Worm (Caenorhabditis elegans) whole organism, late embryonic: Measurements from ENCODE around the gene F29G6.1.

ENCODE experiments used
- C08G9.2 ChIP-seq: sonication (generic microtip); optimal IDR thresholded peaks from 2 replicates; lab custom pipeline; 2016; ENCODE audit warnings: mild to moderate bottlenecking, missing genetic modification characterization, moderate library complexity, missing compliant biosample characterization
- C38D4.7 ChIP-seq: fragments of 200-800 bp; sonication (Bioruptor generic); optimal IDR thresholded peaks from 2 replicates; lab custom pipeline; 2018; ENCODE audit warnings: mild to moderate bottlenecking, missing genetic modification characterization, moderate library complexity, missing compliant biosample characterization
- K02D7.2 ChIP-seq: sonication (generic microtip); optimal IDR thresholded peaks from 2 replicates; lab custom pipeline; 2017; ENCODE audit warnings: mild to moderate bottlenecking, missing genetic modification characterization, missing compliant biosample characterization
- T23F11.4 ChIP-seq: fragments of 200-800 bp; sonication (Bioruptor generic); optimal IDR thresholded peaks from 2 replicates; lab custom pipeline; 2018; ENCODE audit warnings: mild to moderate bottlenecking, missing genetic modification characterization, missing compliant biosample characterization
- ahr-1 ChIP-seq: sonication (generic microtip); optimal IDR thresholded peaks from 2 replicates; lab custom pipeline; 2016; ENCODE audit warnings: missing genetic modification characterization, missing compliant biosample characterization
- ceh-14 ChIP-seq: sonication (generic microtip); optimal IDR thresholded peaks from 2 replicates; lab custom pipeline; 2016; ENCODE audit warnings: missing genotype, missing genetic modification characterization, missing compliant biosample characterization
- ceh-2 ChIP-seq: sonication (generic microtip); optimal IDR thresholded peaks from 2 replicates; lab custom pipeline; 2016; ENCODE audit warnings: missing genotype, missing genetic modification characterization, missing compliant biosample characterization
- ceh-22 ChIP-seq: sonication (generic microtip); optimal IDR thresholded peaks from 2 replicates; lab custom pipeline; 2017; ENCODE audit warnings: missing biosample characterization, missing genetic modification characterization
- ceh-30 ChIP-seq: fragments of 150-350 bp; optimal IDR thresholded peaks from 2 replicates; lab custom pipeline; 2014; ENCODE audit warnings: missing biosample characterization, missing genetic modification characterization
- ceh-31 ChIP-seq: sonication (generic microtip); optimal IDR thresholded peaks from 2 replicates; lab custom pipeline; 2016; ENCODE audit warnings: missing genetic modification characterization, missing compliant biosample characterization
- ceh-6 ChIP-seq: fragments of 200-800 bp; sonication (Bioruptor generic); optimal IDR thresholded peaks from 2 replicates; lab custom pipeline; 2018; ENCODE audit warnings: mild to moderate bottlenecking, missing genetic modification characterization, missing compliant biosample characterization
- ceh-9 ChIP-seq: sonication (generic microtip); optimal IDR thresholded peaks from 2 replicates; lab custom pipeline; 2016; ENCODE audit warnings: mild to moderate bottlenecking, missing genetic modification characterization, inconsistent platforms, missing compliant biosample characterization
- dve-1 ChIP-seq: sonication (generic microtip); optimal IDR thresholded peaks from 2 replicates; lab custom pipeline; 2017; ENCODE audit warnings: antibody characterized with exemption, mild to moderate bottlenecking, missing genetic modification characterization, missing compliant biosample characterization
- elt-2 ChIP-seq: sonication (generic microtip); optimal IDR thresholded peaks from 2 replicates; lab custom pipeline; 2016; ENCODE audit warnings: missing genetic modification reagents, missing genetic modification characterization, missing compliant biosample characterization
- ets-4 ChIP-seq: sonication (generic microtip); optimal IDR thresholded peaks from 2 replicates; lab custom pipeline; 2016; ENCODE audit warnings: missing genetic modification characterization, missing compliant biosample characterization
- fax-1 ChIP-seq: sonication (generic microtip); optimal IDR thresholded peaks from 2 replicates; lab custom pipeline; 2016; ENCODE audit warnings: missing genotype, missing genetic modification characterization, missing compliant biosample characterization
- fkh-6 ChIP-seq: sonication (generic microtip); optimal IDR thresholded peaks from 2 replicates; lab custom pipeline; 2016; ENCODE audit warnings: missing genetic modification characterization, missing compliant biosample characterization
- gmeb-2 ChIP-seq: sonication (generic microtip); optimal IDR thresholded peaks from 2 replicates; lab custom pipeline; 2016; ENCODE audit warnings: missing genetic modification characterization, inconsistent platforms, missing compliant biosample characterization
- hlh-13 ChIP-seq: fragments of 200-800 bp; sonication (Bioruptor generic); optimal IDR thresholded peaks from 2 replicates; lab custom pipeline; 2018; ENCODE audit warnings: mild to moderate bottlenecking, missing genetic modification characterization, missing compliant biosample characterization
- hlh-15 ChIP-seq: sonication (generic microtip); optimal IDR thresholded peaks from 2 replicates; lab custom pipeline; 2016; ENCODE audit warnings: missing genetic modification characterization, missing compliant biosample characterization
- hlh-30 ChIP-seq: sonication (generic microtip); optimal IDR thresholded peaks from 2 replicates; lab custom pipeline; 2017; ENCODE audit warnings: antibody characterized with exemption, missing genetic modification characterization, missing compliant biosample characterization; ENCODE audit not compliant: insufficient read depth
- hlh-6 ChIP-seq: sonication (generic microtip); optimal IDR thresholded peaks from 2 replicates; lab custom pipeline; 2016; ENCODE audit warnings: missing genotype, missing genetic modification characterization, missing compliant biosample characterization
- hlh-8 ChIP-seq: sonication (generic microtip); optimal IDR thresholded peaks from 2 replicates; lab custom pipeline; 2016; ENCODE audit warnings: missing genotype, missing genetic modification characterization, missing compliant biosample characterization
- lim-6 ChIP-seq: sonication (generic microtip); optimal IDR thresholded peaks from 2 replicates; lab custom pipeline; 2016; ENCODE audit warnings: missing genetic modification characterization, missing compliant biosample characterization
- lin-11 ChIP-seq: fragments of 200-800 bp; sonication (Bioruptor generic); optimal IDR thresholded peaks from 2 replicates; lab custom pipeline; 2018; ENCODE audit warnings: mild to moderate bottlenecking, missing genetic modification characterization, missing compliant biosample characterization
- madf-2 ChIP-seq: sonication (generic microtip); optimal IDR thresholded peaks from 2 replicates; lab custom pipeline; 2017; ENCODE audit warnings: missing genetic modification characterization, missing compliant biosample characterization
- mec-3 ChIP-seq: sonication (generic microtip); optimal IDR thresholded peaks from 2 replicates; lab custom pipeline; 2016; ENCODE audit warnings: borderline replicate concordance, missing genetic modification characterization, missing compliant biosample characterization
- nfya-1 ChIP-seq: sonication (generic microtip); optimal IDR thresholded peaks from 2 replicates; lab custom pipeline; 2017; ENCODE audit warnings: missing genetic modification characterization, mild to moderate bottlenecking, missing compliant biosample characterization, antibody characterized with exemption, moderate library complexity
- nhr-11 ChIP-seq: fragments of 150-350 bp; optimal IDR thresholded peaks from 2 replicates; lab custom pipeline; 2014; ENCODE audit warnings: missing biosample characterization, missing genetic modification characterization
- npax-4 ChIP-seq: sonication (generic microtip); optimal IDR thresholded peaks from 2 replicates; lab custom pipeline; 2016; ENCODE audit warnings: missing genetic modification characterization, missing compliant biosample characterization
- pag-3 ChIP-seq: sonication (generic microtip); optimal IDR thresholded peaks from 2 replicates; lab custom pipeline; 2016; ENCODE audit warnings: missing compliant biosample characterization, missing genetic modification characterization, borderline replicate concordance
- pha-2 ChIP-seq: sonication (generic microtip); optimal IDR thresholded peaks from 2 replicates; lab custom pipeline; 2017; ENCODE audit warnings: mild to moderate bottlenecking, missing genetic modification characterization, missing compliant biosample characterization
- sox-2 ChIP-seq: fragments of 200-800 bp; sonication (Bioruptor generic); IDR thresholded peaks from 2 replicates; pipeline ENCODE4 v1.3.6; 2022; ENCODE audit warnings: missing genetic modification reagents, missing genetic modification characterization, missing compliant biosample characterization
- sox-4 ChIP-seq: sonication (generic microtip); optimal IDR thresholded peaks from 2 replicates; lab custom pipeline; 2017; ENCODE audit warnings: mild to moderate bottlenecking, missing genetic modification characterization, inconsistent platforms, missing compliant biosample characterization
- tbx-7 ChIP-seq: sonication (generic microtip); optimal IDR thresholded peaks from 2 replicates; lab custom pipeline; 2016; ENCODE audit warnings: missing genotype, missing genetic modification characterization, missing compliant biosample characterization
- ttx-3 ChIP-seq: sonication (generic microtip); optimal IDR thresholded peaks from 2 replicates; lab custom pipeline; 2016; ENCODE audit warnings: missing genetic modification reagents, missing genetic modification characterization, missing compliant biosample characterization
- unc-55 ChIP-seq: sonication (generic microtip); optimal IDR thresholded peaks from 2 replicates; lab custom pipeline; 2017; ENCODE audit warnings: missing biosample characterization, missing genetic modification reagents, missing genetic modification characterization
- unc-86 ChIP-seq: sonication (generic microtip); optimal IDR thresholded peaks from 2 replicates; lab custom pipeline; 2016; ENCODE audit warnings: missing genetic modification characterization, missing compliant biosample characterization
- zip-5 ChIP-seq: sonication (generic microtip); optimal IDR thresholded peaks from 2 replicates; lab custom pipeline; 2016; ENCODE audit warnings: missing genetic modification characterization, missing compliant biosample characterization
- ztf-16 ChIP-seq: sonication (generic microtip); optimal IDR thresholded peaks from 2 replicates; lab custom pipeline; 2017; ENCODE audit warnings: missing genetic modification characterization, missing compliant biosample characterization

F29G6.1 gene

ce11 chrX:11498871-11499270 lies 3.2 kb upstream of the F29G6.1 start:
- no peak for TF ChIP-seq ets-4
- no peak for TF ChIP-seq hlh-13 (GFP tag; lab: Kevin White, UChicago)

ce11 chrX:11499738-11500137 lies 2.3 kb upstream of the F29G6.1 start, which contains the start of gene T25C12.3:
Gene T25C12.3 (minus strand): TSS chrX:11499999.
- TF ChIP-seq mec-3 (tag; lab: Kevin White, UChicago) = no peak
- TF ChIP-seq sox-2 (GFP tag; lab: Robert Waterston, UW) = no peak
- no peak for TF ChIP-seq hlh-13 (GFP tag; lab: Kevin White, UChicago)
- TF ChIP-seq sox-4 (tag; lab: Kevin White, UChicago) = no peak
- no peak for TF ChIP-seq ceh-22
- TF ChIP-seq gmeb-2 (tag; lab: Kevin White, UChicago) = no peak
- TF ChIP-seq pha-2 = no peak
- no peak for TF ChIP-seq ahr-1
- TF ChIP-seq ttx-3 (tag; lab: Kevin White, UChicago) = no peak
- TF ChIP-seq K02D7.2 (tag; lab: Kevin White, UChicago) = no peak
- no peak for TF ChIP-seq hlh-8 (tag; lab: Kevin White, UChicago)
- no peak for TF ChIP-seq ceh-9 (tag; lab: Kevin White, UChicago)
- no peak for TF ChIP-seq ceh-6 (GFP tag; lab: Kevin White, UChicago)
- no peak for TF ChIP-seq C08G9.2 (tag; lab: Kevin White, UChicago)
- TF ChIP-seq fax-1 (tag; lab: Kevin White, UChicago) = no peak
- no peak for TF ChIP-seq ceh-30
- TF ChIP-seq C38D4.7 (GFP tag; lab: Kevin White, UChicago) = no peak
- TF ChIP-seq ceh-2 (tag; lab: Kevin White, UChicago) = no peak
- TF ChIP-seq dve-1 (tag; lab: Kevin White, UChicago) = no peak

DNA sequence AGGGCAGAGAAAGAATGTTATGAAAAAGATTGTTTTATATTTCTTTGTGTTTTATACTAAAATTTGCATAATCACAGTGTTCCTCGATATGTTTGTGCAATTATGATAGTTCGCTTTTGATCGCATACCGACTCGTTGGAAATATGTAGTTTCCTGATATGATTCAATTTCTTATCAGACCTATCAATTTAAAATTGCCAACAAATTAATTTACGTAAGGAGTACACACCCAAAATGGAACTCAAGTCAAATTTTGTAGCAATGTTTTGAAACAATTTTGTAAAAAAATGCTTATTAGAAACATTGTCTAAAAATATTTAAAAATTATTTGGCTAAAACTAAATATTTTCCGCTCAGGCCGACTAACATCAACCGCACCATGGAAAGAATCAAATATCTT lies 1.5 kb upstream of the F29G6.1 start:
- TF ChIP-seq T23F11.4 (no peak), unc-55 (GFP tag; lab: Kevin White, UChicago) (no peak), ahr-1 (no peak), hlh-15 (tag; lab: Kevin White, UChicago) (no peak), fkh-6 (tag; lab: Kevin White, UChicago) (no peak), unc-86 (tag; lab: Kevin White, UChicago) (no peak), sox-4 (tag; lab: Kevin White, UChicago) (no peak), mec-3 (tag; lab: Kevin White, UChicago) (no peak), hlh-6 (tag; lab: Kevin White, UChicago) (no peak), dve-1 (tag; lab: Kevin White, UChicago) (no peak), madf-2 (tag; lab: Kevin White, UChicago) (no peak), ceh-14 (tag; lab: Kevin White, UChicago) (no peak), ceh-31 (tag; lab: Kevin White, UChicago) (no peak), ztf-16 (tag; lab: Kevin White, UChicago) (no peak)

- no peak for TF ChIP-seq ceh-9 (tag; lab: Kevin White, UChicago)
- no peak for TF ChIP-seq fax-1 (tag; lab: Kevin White, UChicago)
- no peak for TF ChIP-seq pag-3 (tag; lab: Kevin White, UChicago)
- TF ChIP-seq hlh-30 (tag; lab: Kevin White, UChicago) = no peak
- no peak for TF ChIP-seq C38D4.7 (GFP tag; lab: Kevin White, UChicago)
- no peak for TF ChIP-seq ceh-6 (GFP tag; lab: Kevin White, UChicago)
- no peak for TF ChIP-seq ets-4
- no peak for TF ChIP-seq lim-6 (tag; lab: Kevin White, UChicago)
- no peak for TF ChIP-seq elt-2 (tag; lab: Kevin White, UChicago)
- no peak for TF ChIP-seq madf-2 (tag; lab: Kevin White, UChicago)
- no peak for TF ChIP-seq nhr-11 (tag; lab: Kevin White, UChicago)
- TF ChIP-seq nfya-1 (tag; lab: Kevin White, UChicago) = no peak
- no peak for TF ChIP-seq tbx-7 (tag; lab: Kevin White, UChicago)
- no peak for TF ChIP-seq lin-11 (tag; lab: Kevin White, UChicago)
- TF ChIP-seq zip-5 (tag; lab: Kevin White, UChicago) = no peak
- TF ChIP-seq npax-4 (tag; lab: Kevin White, UChicago) = no peak
These were observed 5.8 kb downstream of the F29G6.1 start for ce11 chrX:11507836-11508235.
